In genomic region chrX:5770730-5771181, dm6 we compare ENCODE assay signal across 2 fruit fly cellular contexts.
TF ChIP-seq lines count a peak whose summit lies in the region.

Gene CG3097, minus strand, starts transcription at chrX:5770780.

TF ChIP-seq in whole organism, embryonic, 481 proteins besides CTCF, POLR2A, EP300 and RAD21 (continued from another document):
- TF ChIP-seq bbx (GFP tag; IDR thresholded peaks at IDR 0.05; lab: Robert Waterston, UW; ENCODE audit: partially characterized antibody) (peak; percentile 61), CG6813 (GFP tag; optimal IDR thresholded peaks at IDR 0.05; lab: Kevin White, UChicago) (no peak), amos (GFP tag; IDR thresholded peaks at IDR 0.05; lab: Robert Waterston, UW; ENCODE audit: partially characterized antibody) (peak; percentile 13; the same call in 1 of the 2 replicates), CG6791 (GFP tag; IDR thresholded peaks at IDR 0.05; lab: Robert Waterston, UW; ENCODE audit: partially characterized antibody) (peak; percentile 20; the same call in 1 of the 3 replicates), slp2 (GFP tag; optimal IDR thresholded peaks at IDR 0.05; lab: Kevin White, UChicago) (no peak), ci (GFP tag; IDR thresholded peaks at IDR 0.05; lab: Robert Waterston, UW) (peak; percentile 55; the same call in 2 of the 3 replicates), CG10321 (GFP tag; IDR thresholded peaks at IDR 0.05; lab: Robert Waterston, UW) (peak; percentile 85), CG8478 (optimal IDR thresholded peaks at IDR 0.05; lab: Kevin White, UChicago) (peak; percentile 80), Jarid2 (GFP tag; optimal IDR thresholded peaks at IDR 0.05; lab: Kevin White, UChicago) (peak; percentile 24), stwl (tag; optimal IDR thresholded peaks at IDR 0.05; lab: Kevin White, UChicago) (peak; percentile 37), CG6254 (GFP tag; optimal IDR thresholded peaks at IDR 0.05; lab: Kevin White, UChicago) (no peak), Nf-YC (tag; optimal IDR thresholded peaks at IDR 0.05; lab: Kevin White, UChicago) (peak; percentile 19), bab2 (GFP tag; optimal IDR thresholded peaks at IDR 0.05; lab: Kevin White, UChicago) (no peak), yki (optimal IDR thresholded peaks at IDR 0.05; lab: Kevin White, UChicago) (peak; percentile 81), peb (GFP tag; IDR thresholded peaks at IDR 0.05; lab: Robert Waterston, UW) (no peak), chn (GFP tag; optimal IDR thresholded peaks at IDR 0.05; lab: Kevin White, UChicago) (peak; percentile 39), Nf-YB (GFP tag; optimal IDR thresholded peaks at IDR 0.05; lab: Kevin White, UChicago) (peak; percentile 58), fru (optimal IDR thresholded peaks at IDR 0.05; lab: Kevin White, UChicago) (no peak), Hey (tag; optimal IDR thresholded peaks at IDR 0.05; lab: Kevin White, UChicago) (no peak), prd (optimal IDR thresholded peaks at IDR 0.05; lab: Kevin White, UChicago) (no peak), prd (GFP tag; IDR thresholded peaks at IDR 0.05; lab: Robert Waterston, UW) (peak; percentile 21; the same call in 1 of the 3 replicates), Blimp-1 (GFP tag; optimal IDR thresholded peaks at IDR 0.05; lab: Kevin White, UChicago) (peak; percentile 41), fu2 (GFP tag; optimal IDR thresholded peaks at IDR 0.05; lab: Kevin White, UChicago) (no peak), CG18764 (GFP tag; optimal IDR thresholded peaks at IDR 0.05; lab: Kevin White, UChicago) (no peak), otp (GFP tag; IDR thresholded peaks at IDR 0.05; lab: Robert Waterston, UW) (0 out of 3 replicates have a peak, but pooled peaks have one; percentile 6), CG2199 (GFP tag; IDR thresholded peaks at IDR 0.05; lab: Robert Waterston, UW) (0 out of 3 replicates have a peak, but pooled peaks have one; percentile 39), CG3065 (GFP tag; optimal IDR thresholded peaks at IDR 0.05; lab: Kevin White, UChicago) (peak; percentile 86), psq (GFP tag; optimal IDR thresholded peaks at IDR 0.05; lab: Kevin White, UChicago) (no peak), Adf1 (GFP tag; IDR thresholded peaks at IDR 0.05; lab: Robert Waterston, UW) (peak; percentile 74), pros (GFP tag; optimal IDR thresholded peaks at IDR 0.05; lab: Kevin White, UChicago) (peak; percentile 24), CG4360 (GFP tag; IDR thresholded peaks at IDR 0.05; lab: Robert Waterston, UW) (peak; percentile 83), CG1832 (GFP tag; optimal IDR thresholded peaks at IDR 0.05; lab: Kevin White, UChicago) (peak; percentile 94), sr (GFP tag; IDR thresholded peaks at IDR 0.05; lab: Robert Waterston, UW) (peak; percentile 99), Bgb (GFP tag; IDR thresholded peaks at IDR 0.05; lab: Robert Waterston, UW; ENCODE audit: partially characterized antibody) (0 out of 2 replicates have a peak, but pooled peaks have one; percentile 10), trem (tag; optimal IDR thresholded peaks at IDR 0.05; lab: Kevin White, UChicago) (peak; percentile 98), rib (GFP tag; IDR thresholded peaks at IDR 0.05; lab: Robert Waterston, UW) (no peak), Scr (GFP tag; IDR thresholded peaks at IDR 0.05; lab: Robert Waterston, UW; ENCODE audit: partially characterized antibody) (peak; percentile 36), CG12942 (GFP tag; optimal IDR thresholded peaks at IDR 0.05; lab: Kevin White, UChicago) (no peak), lbe (GFP tag; optimal IDR thresholded peaks at IDR 0.05; lab: Kevin White, UChicago) (no peak), ken (GFP tag; IDR thresholded peaks at IDR 0.05; lab: Robert Waterston, UW) (0 out of 3 replicates have a peak, but pooled peaks have one; percentile 28), ato (GFP tag; IDR thresholded peaks at IDR 0.05; lab: Robert Waterston, UW; ENCODE audit: partially characterized antibody) (peak; percentile 22; the same call in 1 of the 2 replicates), CG2116 (GFP tag; optimal IDR thresholded peaks at IDR 0.05; lab: Kevin White, UChicago) (no peak), mld (GFP tag; IDR thresholded peaks at IDR 0.05; lab: Robert Waterston, UW; ENCODE audit: partially characterized antibody) (no peak), aop (GFP tag; IDR thresholded peaks at IDR 0.05; lab: Robert Waterston, UW) (peak; percentile 51; the same call in 1 of the 2 replicates), gsb-n (tag; optimal IDR thresholded peaks at IDR 0.05; lab: Kevin White, UChicago) (peak; percentile 7)

TF ChIP-seq in whole organism, prepupa, 60 proteins besides CTCF, POLR2A, EP300 and RAD21 (continued from another document):
- TF ChIP-seq CG15336 (GFP tag; IDR thresholded peaks at IDR 0.05; lab: Robert Waterston, UW) (no peak), Ets96B (tag; optimal IDR thresholded peaks at IDR 0.05; lab: Kevin White, UChicago) (no peak), CG8632 (GFP tag; optimal IDR thresholded peaks at IDR 0.05; lab: Kevin White, UChicago) (no peak), Sox102F (GFP tag; optimal IDR thresholded peaks at IDR 0.05; lab: Kevin White, UChicago) (no peak), acj6 (GFP tag; optimal IDR thresholded peaks at IDR 0.05; lab: Kevin White, UChicago) (no peak), CG8319 (GFP tag; optimal IDR thresholded peaks at IDR 0.05; lab: Kevin White, UChicago) (no peak), esn (GFP tag; optimal IDR thresholded peaks at IDR 0.05; lab: Kevin White, UChicago) (no peak), fd59A (GFP tag; optimal IDR thresholded peaks at IDR 0.05; lab: Kevin White, UChicago) (no peak), dsx (GFP tag; optimal IDR thresholded peaks at IDR 0.05; lab: Kevin White, UChicago; ENCODE audit: poor library complexity, severe bottlenecking) (peak; percentile 31), CG32006 (GFP tag; optimal IDR thresholded peaks at IDR 0.05; lab: Kevin White, UChicago) (no peak), CG4318 (GFP tag; optimal IDR thresholded peaks at IDR 0.05; lab: Kevin White, UChicago) (no peak), Smox (GFP tag; optimal IDR thresholded peaks at IDR 0.05; lab: Kevin White, UChicago) (no peak), OdsH (GFP tag; optimal IDR thresholded peaks at IDR 0.05; lab: Kevin White, UChicago) (no peak), Eip75B (GFP tag; optimal IDR thresholded peaks at IDR 0.05; lab: Kevin White, UChicago) (no peak), Hr39 (GFP tag; optimal IDR thresholded peaks at IDR 0.05; lab: Kevin White, UChicago) (no peak), CG1621 (tag; optimal IDR thresholded peaks at IDR 0.05; lab: Kevin White, UChicago) (peak; percentile 13), CG10631 (GFP tag; optimal IDR thresholded peaks at IDR 0.05; lab: Kevin White, UChicago) (no peak)
